Worm (Caenorhabditis elegans): ENCODE measurements around the gene npr-41.
"Not testable (repeated sequence)": the region's sequence is repeated elsewhere in the genome, so short reads cannot be mapped to it uniquely, and the experiment has no call there.

Gene npr-41

DNA sequence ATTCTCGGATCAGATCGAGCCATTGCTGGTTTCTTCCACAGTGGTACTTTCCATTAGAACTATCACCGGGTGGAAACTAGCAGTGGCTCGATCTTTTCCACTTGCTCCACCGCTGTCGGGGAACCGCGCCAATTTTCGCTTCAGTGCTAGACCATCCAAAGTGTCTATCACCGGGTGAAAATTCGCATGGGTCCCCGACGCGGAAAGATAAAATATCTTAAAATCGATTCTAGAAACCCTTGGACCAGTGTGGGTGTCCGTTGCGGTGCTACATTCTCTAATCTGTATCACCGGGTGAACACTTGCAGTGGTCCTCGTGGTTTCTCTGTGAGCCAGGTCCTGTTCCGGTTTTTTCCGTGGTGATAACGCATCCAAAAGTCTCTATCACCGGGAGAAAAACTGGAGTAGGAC, 27.1 kb downstream of the npr-41 start:
- no peak for TF ChIP-seq unc-62 (GFP tag; optimal IDR thresholded peaks at IDR 0.05)

DNA sequence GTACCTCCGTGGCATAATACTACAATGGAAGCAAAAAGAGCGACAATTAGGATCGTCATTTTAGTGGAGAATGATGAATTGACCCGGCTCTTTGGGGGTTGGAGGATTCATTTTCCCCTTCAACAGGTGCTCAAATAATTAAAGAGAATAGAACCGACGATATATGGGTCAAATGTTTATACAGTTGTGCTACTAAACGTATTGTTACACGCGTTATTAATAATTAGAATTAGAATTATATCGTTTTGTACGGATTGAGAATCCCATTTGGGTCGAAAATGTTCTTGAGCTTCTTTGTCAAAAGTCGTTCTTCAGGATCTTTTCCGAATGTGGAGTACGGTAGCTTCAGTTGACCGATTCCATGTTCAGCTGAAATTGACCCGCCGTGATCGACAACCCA, 28.3 kb downstream of the npr-41 start, which contains the start of gene Y62F5A.9:
Gene Y62F5A.9 (minus strand): TSS at position 101 of the 400 bp plus-strand sequence.
- no peak for TF ChIP-seq unc-62 (GFP tag; optimal IDR thresholded peaks at IDR 0.05)

DNA sequence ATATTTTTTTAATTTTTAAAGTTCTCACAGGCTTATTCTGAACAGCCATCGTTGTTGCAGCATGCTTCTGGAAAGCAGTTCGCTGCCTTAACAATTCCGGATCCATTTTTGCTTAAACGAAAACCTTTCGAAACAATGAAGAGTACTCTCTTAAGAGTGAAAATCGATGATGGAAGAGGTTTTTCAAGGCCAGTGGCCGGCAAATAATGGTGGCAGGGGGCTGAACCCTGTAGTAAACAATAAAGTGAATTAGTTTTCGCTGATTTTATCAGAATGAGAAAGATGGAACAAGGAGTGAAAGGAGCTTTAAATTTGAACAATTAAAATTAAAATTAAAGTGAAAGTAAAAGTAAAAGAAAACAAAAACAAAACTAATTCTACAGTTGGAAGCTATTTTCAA, 31.9 kb downstream of the npr-41 start, which contains the start of gene gtf-2E2:
Gene gtf-2E2 (minus strand): TSS at position 111 of the 400 bp plus-strand sequence.
- no peak for TF ChIP-seq unc-62 (GFP tag; optimal IDR thresholded peaks at IDR 0.05)

DNA sequence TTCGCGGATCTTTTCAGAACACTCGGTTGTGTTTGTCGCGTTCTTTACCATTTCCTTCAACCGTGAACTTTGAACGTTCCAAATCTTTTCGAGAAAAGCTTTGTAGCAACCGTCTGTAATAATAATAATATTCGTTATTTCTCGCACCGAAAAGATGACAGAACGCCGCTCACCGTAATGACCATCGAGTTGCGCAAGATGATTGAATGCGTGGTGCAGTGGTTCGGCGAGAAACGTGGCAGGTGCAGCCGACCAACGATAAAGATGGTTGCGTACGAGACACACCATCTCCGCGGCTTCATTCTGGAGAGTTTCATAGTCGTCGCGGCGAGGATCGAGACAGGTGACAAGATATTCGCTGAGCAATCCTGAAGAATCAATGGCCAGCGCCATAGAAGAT, 32.5 kb downstream of the npr-41 start:
- TF ChIP-seq unc-62 (GFP tag; optimal IDR thresholded peaks at IDR 0.05): no peak

DNA sequence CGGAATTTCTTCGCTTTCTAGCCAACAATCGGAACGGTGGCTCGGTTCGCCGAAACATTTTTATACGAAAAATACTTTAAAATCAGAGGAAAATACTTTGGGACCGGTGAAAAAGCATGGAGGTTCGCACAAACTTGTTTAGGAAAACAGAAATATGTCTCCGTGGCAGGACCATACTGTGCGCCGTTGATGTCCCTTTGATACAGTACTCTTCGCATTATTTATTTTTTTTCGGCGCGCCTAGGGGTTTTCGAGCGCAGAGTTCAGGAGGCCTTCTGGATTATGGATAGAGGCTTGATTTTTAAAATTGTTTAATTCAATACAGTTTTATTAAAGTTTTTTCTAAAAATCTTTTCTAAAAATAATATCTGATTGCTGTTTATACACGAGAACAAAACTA, 34.2 kb downstream of the npr-41 start, which contains the start of gene F54D5.9:
Gene F54D5.9 (minus strand): TSS at position 115 of the 400 bp plus-strand sequence.
- TF ChIP-seq unc-62 (GFP tag; optimal IDR thresholded peaks at IDR 0.05): no peak

DNA sequence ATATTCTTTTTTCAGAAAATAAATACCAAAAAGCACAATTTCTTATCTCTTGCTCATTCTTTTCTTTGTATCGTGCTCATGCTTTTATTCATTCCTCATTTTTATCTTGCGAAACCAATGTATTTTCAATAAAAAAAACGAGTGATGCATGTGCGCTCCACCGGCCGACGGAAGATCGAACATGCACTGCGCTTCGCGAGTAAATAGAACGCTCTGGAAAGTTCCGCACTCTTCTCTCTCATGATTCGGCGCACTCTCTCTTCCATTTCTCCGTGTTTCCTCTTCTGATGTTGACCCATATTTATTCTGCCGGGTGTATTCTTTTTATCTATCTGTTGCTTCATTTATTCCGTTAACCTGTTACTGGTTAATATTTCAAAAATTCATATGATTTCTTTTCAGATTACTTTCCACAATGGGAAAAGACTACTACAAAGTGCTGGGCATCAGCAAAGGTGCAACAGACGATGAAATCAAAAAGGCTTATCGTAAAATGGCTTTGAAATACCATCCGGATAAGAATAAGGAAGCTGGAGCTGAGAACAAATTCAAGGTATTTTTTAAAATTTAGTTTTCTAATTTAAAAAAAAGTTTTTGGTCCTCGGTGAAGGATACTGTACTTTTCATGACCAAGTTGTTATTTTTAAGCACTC, 35.0 kb downstream of the npr-41 start, which contains the start of gene dnj-13:
Gene dnj-13 (plus strand): TSS at position 403 of the 653 bp plus-strand sequence.
- no peak for TF ChIP-seq unc-62 (GFP tag; optimal IDR thresholded peaks at IDR 0.05)

DNA sequence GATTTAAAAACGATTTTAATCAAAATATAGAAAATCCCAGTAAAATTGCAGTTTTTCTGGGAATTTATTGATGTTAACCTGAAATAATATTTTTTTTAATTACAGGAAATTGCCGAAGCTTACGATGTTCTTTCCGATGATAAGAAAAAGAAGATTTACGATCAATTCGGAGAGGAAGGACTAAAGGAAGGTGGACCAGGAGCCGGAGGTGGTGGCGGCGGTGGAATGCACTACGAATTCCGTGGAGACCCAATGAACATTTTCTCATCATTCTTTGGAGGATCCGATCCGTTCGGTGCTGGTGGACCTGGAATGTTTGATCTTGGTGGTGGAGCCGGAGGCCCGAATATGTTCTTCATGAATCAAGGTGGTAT, 35.5 kb downstream of the npr-41 start:
- TF ChIP-seq unc-62 (GFP tag; optimal IDR thresholded peaks at IDR 0.05): no peak

DNA sequence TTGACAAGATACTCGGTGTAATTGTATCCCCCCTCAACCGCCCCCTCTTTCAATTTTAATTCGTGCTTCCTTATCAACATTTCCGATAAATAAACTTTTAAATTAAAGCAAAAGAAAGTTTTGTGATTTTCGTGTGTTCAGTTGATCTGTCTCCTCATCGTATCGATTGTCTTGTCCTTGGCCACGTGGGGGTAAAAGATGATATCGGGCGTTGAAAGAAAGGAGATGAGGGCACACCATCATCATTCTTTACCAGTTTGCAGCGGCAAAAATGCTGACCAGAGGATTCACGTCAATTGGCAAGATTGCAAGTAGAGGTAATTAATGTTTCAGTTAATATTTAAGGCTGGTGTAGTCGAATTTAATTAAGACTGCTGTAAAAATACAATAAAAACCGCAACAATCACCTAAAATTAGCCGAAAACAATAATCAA, 36.8 kb downstream of the npr-41 start, which contains the start of gene F54D5.7:
Gene F54D5.7 (plus strand): TSS at position 264 of the 434 bp plus-strand sequence.
- TF ChIP-seq unc-62 (GFP tag; optimal IDR thresholded peaks at IDR 0.05): no peak

DNA sequence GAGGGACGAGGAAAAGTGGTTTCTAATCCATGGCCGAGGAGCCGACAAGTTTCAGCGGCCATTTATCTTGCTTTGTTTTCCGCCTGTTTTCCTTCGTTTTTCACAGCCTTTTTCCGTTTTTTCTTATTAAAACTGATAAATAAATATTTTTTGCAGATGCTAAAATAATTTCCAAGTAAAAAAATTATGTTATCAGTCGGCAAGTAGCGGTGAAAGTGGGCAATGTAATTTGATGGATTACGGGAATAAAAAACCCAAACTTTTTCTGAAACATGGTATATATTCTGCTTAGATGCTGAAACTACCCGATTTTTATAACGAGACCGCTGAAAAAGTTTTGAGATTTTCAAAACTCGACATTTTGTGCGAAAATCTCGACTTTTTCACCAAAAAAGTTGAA, 41.5 kb downstream of the npr-41 start, which contains the start of gene dhgd-1:
Gene dhgd-1 (minus strand): TSS at position 101 of the 400 bp plus-strand sequence.
- TF ChIP-seq unc-62 (GFP tag; optimal IDR thresholded peaks at IDR 0.05): not testable (repeated sequence)

DNA sequence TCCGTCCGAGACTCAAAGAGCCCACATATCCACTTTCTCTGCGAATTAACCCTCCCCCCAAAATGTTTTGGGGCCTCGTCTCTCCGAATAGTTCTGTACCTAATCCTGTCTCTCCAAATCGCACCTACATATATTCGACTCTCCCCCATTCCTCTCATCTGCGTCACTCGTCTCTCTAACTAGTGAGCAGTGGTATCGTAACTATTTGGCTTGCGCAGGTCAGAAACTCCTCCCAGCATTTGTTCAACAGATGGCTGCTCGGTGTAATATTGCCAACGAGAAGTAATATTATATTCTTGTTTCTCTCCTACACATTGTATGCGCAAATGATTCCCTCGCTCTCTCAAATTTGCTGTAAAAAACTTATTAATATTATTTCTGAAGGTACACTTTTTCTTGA, 45.2 kb downstream of the npr-41 start, which contains the start of gene F54D5.24:
Gene F54D5.24 (plus strand): TSS at position 316 of the 400 bp plus-strand sequence.
- TF ChIP-seq unc-62 (GFP tag; optimal IDR thresholded peaks at IDR 0.05): no peak

DNA sequence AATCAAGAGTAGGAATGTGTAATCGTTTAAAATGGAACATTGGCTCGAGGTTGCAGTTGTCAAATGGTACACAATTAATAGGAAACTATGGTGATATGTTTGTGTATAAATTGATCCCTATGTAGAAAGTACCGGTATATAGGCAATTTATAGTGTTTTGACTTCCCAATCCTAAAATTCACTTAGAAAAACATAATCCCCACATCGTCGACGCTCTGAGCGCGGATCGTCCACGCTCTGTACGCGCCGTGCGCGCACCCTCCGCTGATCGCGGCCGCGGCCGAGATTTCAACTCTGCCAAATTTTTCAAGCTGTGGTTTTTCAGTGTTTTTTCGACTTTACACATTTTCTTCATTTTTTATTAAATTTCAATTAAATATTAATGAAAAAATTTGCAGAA, 45.9 kb downstream of the npr-41 start, which contains the start of gene F54D5.17:
Gene F54D5.17 (plus strand): TSS at position 301 of the 400 bp plus-strand sequence.
- TF ChIP-seq unc-62 (GFP tag; optimal IDR thresholded peaks at IDR 0.05): no peak
